Worm (Caenorhabditis elegans) whole organism, L1 larva: ENCODE results near the gene lgg-2.
A peak's percentile ranks its signal among the peaks of the same experiment; 100 is the strongest.

Experiments
- F16B12.6 ChIP-seq: fragments of 150-350 bp; optimal IDR thresholded peaks from 2 replicates; lab custom pipeline; 2014; ENCODE audit warnings: missing biosample characterization, missing genetic modification characterization
- Y116A8C.19 ChIP-seq: sonication (generic microtip); optimal IDR thresholded peaks from 2 replicates; lab custom pipeline; 2016; ENCODE audit warnings: missing compliant biosample characterization, missing genetic modification characterization, borderline replicate concordance
- aha-1 ChIP-seq: fragments of 150-350 bp; optimal IDR thresholded peaks from 2 replicates; lab custom pipeline; 2014; ENCODE audit warnings: missing biosample characterization, missing genetic modification characterization
- ama-1 ChIP-seq: fragments of 150-350 bp; optimal IDR thresholded peaks from 2 replicates; lab custom pipeline; 2014
- blmp-1 ChIP-seq: fragments of 150-350 bp; optimal IDR thresholded peaks from 2 replicates; lab custom pipeline; 2014; ENCODE audit warnings: missing biosample characterization, missing genetic modification characterization
- ceh-8 ChIP-seq: fragments of 200-800 bp; sonication (Bioruptor generic); optimal IDR thresholded peaks from 2 replicates; lab custom pipeline; 2018; ENCODE audit warnings: mild to moderate bottlenecking, missing genetic modification characterization, moderate library complexity, missing compliant biosample characterization
- ces-1 ChIP-seq: fragments of 150-350 bp; optimal IDR thresholded peaks from 2 replicates; lab custom pipeline; 2014; ENCODE audit warnings: missing biosample characterization, missing genetic modification reagents, missing genetic modification characterization
- dpl-1 ChIP-seq, 3 experiments: fragments of 150-350 bp in 2 of 3; sonication (generic microtip) in 1 of 3; optimal IDR thresholded peaks; 2 replicates each; lab custom pipeline; 2014 to 2017; ENCODE audit warnings: missing biosample characterization in 3 of 3, missing genetic modification characterization in 3 of 3, missing genetic modification reagents in 3 of 3
- efl-1 ChIP-seq, 4 experiments: fragments of 150-350 bp; optimal IDR thresholded peaks in 3 of 4; peaks in 1 of 4; 1 replicate in 1 of 4; 2 replicates in 3 of 4; lab custom pipeline; 2014; ENCODE audit warnings: missing biosample characterization in 2 of 4, missing genetic modification characterization in 2 of 4, missing genetic modification reagents in 2 of 4
- efl-3 ChIP-seq: fragments of 200-800 bp; sonication (Bioruptor generic); optimal IDR thresholded peaks from 2 replicates; lab custom pipeline; 2018; ENCODE audit warnings: mild to moderate bottlenecking, missing genetic modification characterization, missing compliant biosample characterization
- elt-2 ChIP-seq: sonication (generic microtip); optimal IDR thresholded peaks from 2 replicates; lab custom pipeline; 2016; ENCODE audit warnings: missing genetic modification characterization, mild to moderate bottlenecking, inconsistent platforms, missing compliant biosample characterization, missing genetic modification reagents
- elt-3 ChIP-seq, 6 experiments: fragments of 150-350 bp in 1 of 6; sonication (generic microtip); optimal IDR thresholded peaks; 2 replicates each; lab custom pipeline; 2017 to 2018; ENCODE audit warnings: missing biosample characterization in 6 of 6, missing genetic modification characterization in 6 of 6, inconsistent platforms in 1 of 6
- ets-5 ChIP-seq: fragments of 200-800 bp; sonication (Bioruptor generic); IDR thresholded peaks from 2 replicates; pipeline ENCODE4 v1.3.6; 2022; ENCODE audit warnings: missing genetic modification characterization, missing compliant biosample characterization
- fkh-10 ChIP-seq: sonication (generic microtip); optimal IDR thresholded peaks from 2 replicates; lab custom pipeline; 2017; ENCODE audit warnings: missing biosample characterization, missing genetic modification reagents, missing genetic modification characterization
- fkh-4 ChIP-seq: sonication (generic microtip); optimal IDR thresholded peaks from 2 replicates; lab custom pipeline; 2016; ENCODE audit warnings: missing compliant biosample characterization, missing genetic modification characterization, borderline replicate concordance
- grh-1 ChIP-seq: fragments of 200-800 bp; sonication (Bioruptor generic); IDR thresholded peaks from 2 replicates; pipeline ENCODE4 v1.3.6; 2022; ENCODE audit warnings: missing genetic modification reagents, missing genetic modification characterization, missing compliant biosample characterization
- hlh-4 ChIP-seq: sonication (generic microtip); optimal IDR thresholded peaks from 2 replicates; lab custom pipeline; 2016; ENCODE audit warnings: mild to moderate bottlenecking, missing genetic modification characterization, missing compliant biosample characterization
- hpl-2 ChIP-seq: fragments of 150-350 bp; optimal IDR thresholded peaks from 2 replicates; lab custom pipeline; 2014; ENCODE audit warnings: missing biosample characterization, missing genetic modification reagents, missing genetic modification characterization
- irx-1 ChIP-seq: sonication (generic microtip); optimal IDR thresholded peaks from 2 replicates; lab custom pipeline; 2016; ENCODE audit warnings: missing genetic modification characterization, missing compliant biosample characterization
- lin-13 ChIP-seq: fragments of 150-350 bp; optimal IDR thresholded peaks from 2 replicates; lab custom pipeline; 2014; ENCODE audit warnings: missing biosample characterization, missing genetic modification reagents, missing genetic modification characterization
- lin-14 ChIP-seq: fragments of 200-800 bp; sonication (Bioruptor generic); optimal IDR thresholded peaks from 2 replicates; lab custom pipeline; 2018; ENCODE audit warnings: mild to moderate bottlenecking, missing genetic modification characterization, moderate library complexity, missing compliant biosample characterization
- lin-15B ChIP-seq: fragments of 150-350 bp; sonication (generic microtip); optimal IDR thresholded peaks from 3 replicates; lab custom pipeline; 2014; ENCODE audit warnings: missing biosample characterization, missing genetic modification characterization
- lin-35 ChIP-seq, 2 experiments: fragments of 150-350 bp; optimal IDR thresholded peaks; 2 replicates each; lab custom pipeline; 2014; ENCODE audit warnings: missing biosample characterization in 2 of 2, missing genetic modification characterization in 2 of 2, missing genetic modification reagents in 2 of 2
- lsy-2 ChIP-seq, 2 experiments: fragments of 150-350 bp; optimal IDR thresholded peaks; 2 replicates each; lab custom pipeline; 2014; ENCODE audit warnings: missing biosample characterization in 2 of 2, missing genetic modification characterization in 2 of 2
- mdl-1 ChIP-seq, 2 experiments: fragments of 150-350 bp; optimal IDR thresholded peaks; 2 replicates each; lab custom pipeline; 2014 to 2017; ENCODE audit warnings: missing biosample characterization in 2 of 2, missing genetic modification characterization in 2 of 2, inconsistent platforms in 1 of 2
- mef-2 ChIP-seq: fragments of 150-350 bp; optimal IDR thresholded peaks from 2 replicates; lab custom pipeline; 2014; ENCODE audit warnings: missing biosample characterization, missing genetic modification characterization
- nhr-11 ChIP-seq: fragments of 150-350 bp; optimal IDR thresholded peaks from 2 replicates; lab custom pipeline; 2014; ENCODE audit warnings: missing biosample characterization, missing genetic modification characterization
- nhr-19 ChIP-seq: fragments of 200-800 bp; sonication (Bioruptor generic); conservative IDR thresholded peaks from 2 replicates; pipeline ENCODE4 v1.3.6; 2022; ENCODE audit warnings: missing genetic modification characterization, missing compliant biosample characterization
- nhr-20 ChIP-seq: sonication (generic microtip); optimal IDR thresholded peaks from 2 replicates; lab custom pipeline; 2016; ENCODE audit warnings: mild to moderate bottlenecking, missing genetic modification characterization, missing compliant biosample characterization
- nhr-237 ChIP-seq: fragments of 150-350 bp; optimal IDR thresholded peaks from 2 replicates; lab custom pipeline; 2014; ENCODE audit warnings: missing biosample characterization, missing genetic modification characterization
- nhr-47 ChIP-seq: sonication (generic microtip); optimal IDR thresholded peaks from 2 replicates; lab custom pipeline; 2016; ENCODE audit warnings: mild to moderate bottlenecking, missing genetic modification characterization, moderate library complexity, missing compliant biosample characterization
- nhr-71 ChIP-seq: sonication (generic microtip); optimal IDR thresholded peaks from 2 replicates; lab custom pipeline; 2016; ENCODE audit warnings: mild to moderate bottlenecking, missing genetic modification characterization, moderate library complexity, missing compliant biosample characterization
- nhr-76 ChIP-seq: sonication (generic microtip); optimal IDR thresholded peaks from 2 replicates; lab custom pipeline; 2017; ENCODE audit warnings: missing biosample characterization, missing genetic modification characterization
- nhr-77 ChIP-seq: fragments of 150-350 bp; optimal IDR thresholded peaks from 2 replicates; lab custom pipeline; 2014; ENCODE audit warnings: missing biosample characterization, missing genetic modification characterization
- nhr-84 ChIP-seq: sonication (generic microtip); optimal IDR thresholded peaks from 2 replicates; lab custom pipeline; 2017; ENCODE audit warnings: missing biosample characterization, missing genetic modification characterization
- nhr-85 ChIP-seq: sonication (generic microtip); peaks from one replicate; lab custom pipeline; 2016; ENCODE audit warnings: missing genetic modification characterization, inconsistent platforms, missing compliant biosample characterization
- pax-3 ChIP-seq: fragments of 200-800 bp; sonication (Bioruptor generic); optimal IDR thresholded peaks from 2 replicates; lab custom pipeline; 2018; ENCODE audit warnings: mild to moderate bottlenecking, missing genetic modification characterization, moderate library complexity, missing compliant biosample characterization
- pqm-1 ChIP-seq: sonication (generic microtip); optimal IDR thresholded peaks from 3 replicates; lab custom pipeline; 2017; ENCODE audit warnings: missing biosample characterization, missing genetic modification characterization
- rnt-1 ChIP-seq: sonication (generic microtip); optimal IDR thresholded peaks from 2 replicates; lab custom pipeline; 2016; ENCODE audit warnings: mild to moderate bottlenecking, missing genetic modification characterization, moderate library complexity, missing compliant biosample characterization
- skn-1 ChIP-seq: fragments of 150-350 bp; optimal IDR thresholded peaks from 2 replicates; lab custom pipeline; 2014; ENCODE audit warnings: missing biosample characterization, missing genetic modification characterization
- snu-23 ChIP-seq: sonication (generic microtip); optimal IDR thresholded peaks from 2 replicates; lab custom pipeline; 2016; ENCODE audit warnings: missing genetic modification characterization, missing compliant biosample characterization
- sptf-1 ChIP-seq: fragments of 150-350 bp; optimal IDR thresholded peaks from 2 replicates; lab custom pipeline; 2014; ENCODE audit warnings: missing biosample characterization, missing genetic modification characterization
- swsn-7 ChIP-seq: sonication (generic microtip); optimal IDR thresholded peaks from 2 replicates; lab custom pipeline; 2016; ENCODE audit warnings: missing genetic modification characterization, missing compliant biosample characterization
- tbx-2 ChIP-seq: sonication (generic microtip); optimal IDR thresholded peaks from 2 replicates; lab custom pipeline; 2016; ENCODE audit warnings: missing genetic modification characterization, missing compliant biosample characterization
- tlp-1 ChIP-seq: fragments of 150-350 bp; optimal IDR thresholded peaks from 2 replicates; lab custom pipeline; 2014; ENCODE audit warnings: missing biosample characterization, missing genetic modification characterization
- unc-130 ChIP-seq: fragments of 150-350 bp; optimal IDR thresholded peaks from 2 replicates; lab custom pipeline; 2017; ENCODE audit warnings: missing biosample characterization, missing genetic modification characterization, inconsistent platforms
- unc-30 ChIP-seq: sonication (generic microtip); optimal IDR thresholded peaks from 2 replicates; lab custom pipeline; 2017; ENCODE audit warnings: missing biosample characterization, missing genetic modification characterization
- unc-62 ChIP-seq: fragments of 150-350 bp; optimal IDR thresholded peaks from 2 replicates; lab custom pipeline; 2014; ENCODE audit warnings: missing biosample characterization, missing genetic modification reagents, missing genetic modification characterization
- xbp-1 ChIP-seq: sonication (generic microtip); optimal IDR thresholded peaks from 2 replicates; lab custom pipeline; 2016; ENCODE audit warnings: missing genetic modification characterization, missing compliant biosample characterization
- ztf-4 ChIP-seq: fragments of 150-350 bp; optimal IDR thresholded peaks from 2 replicates; lab custom pipeline; 2014; ENCODE audit warnings: missing biosample characterization, missing genetic modification characterization

Gene lgg-2

ce11 chrIV:10971636-10972199, 36.0 kb upstream of the lgg-2 start (continued):
- TF ChIP-seq mdl-1 (tag; optimal IDR thresholded peaks at IDR 0.05; lab: Kevin White, UChicago): peak in 1 of 2 experiments; percentile 68
- TF ChIP-seq nhr-85 (tag; lab: Kevin White, UChicago): peak; percentile 98
- TF ChIP-seq rnt-1 (tag; lab: Kevin White, UChicago): no peak
- TF ChIP-seq fkh-10: no peak
- no peak for TF ChIP-seq ama-1 (lab: Kevin White, UChicago)
- TF ChIP-seq fkh-4 (tag; lab: Kevin White, UChicago): no peak
- no peak for TF ChIP-seq nhr-11 (tag; lab: Kevin White, UChicago)
- peak; percentile 80 for TF ChIP-seq grh-1 (GFP tag; lab: Robert Waterston, UW)
- TF ChIP-seq unc-62: no peak
- TF ChIP-seq sptf-1 (tag; lab: Kevin White, UChicago): no peak
- TF ChIP-seq dpl-1 (GFP tag; optimal IDR thresholded peaks at IDR 0.05; lab: Kevin White, UChicago): peak in 1 of 3 experiments; percentile 35
- TF ChIP-seq unc-30: no peak
- TF ChIP-seq skn-1 (tag; lab: Kevin White, UChicago): no peak
- peak; percentile 90 for TF ChIP-seq lin-14
- TF ChIP-seq irx-1: no peak
- TF ChIP-seq nhr-84: no peak
- TF ChIP-seq lin-35 (GFP tag; optimal IDR thresholded peaks at IDR 0.05; lab: Kevin White, UChicago): peak; percentile 12 to 53
- no peak for TF ChIP-seq lin-13 (GFP tag; lab: Kevin White, UChicago)
- TF ChIP-seq nhr-19 (GFP tag; lab: Robert Waterston, UW): peak; percentile 20
- TF ChIP-seq lsy-2 (tag; optimal IDR thresholded peaks at IDR 0.05; lab: Kevin White, UChicago): peak; percentile 27 to 36
- peak; percentile 34 for TF ChIP-seq nhr-47 (tag; lab: Kevin White, UChicago)
- no peak for TF ChIP-seq hlh-4 (tag; lab: Kevin White, UChicago)
- no peak for TF ChIP-seq pqm-1 (tag; lab: Kevin White, UChicago)
- no peak for TF ChIP-seq ceh-8 (GFP tag; lab: Kevin White, UChicago)
- no peak for TF ChIP-seq pax-3 (tag; lab: Kevin White, UChicago)

ce11 chrIV:10970767-10971166, 35.1 kb upstream of the lgg-2 start:
- TF ChIP-seq lin-13 (GFP tag; lab: Kevin White, UChicago) (no peak), nhr-85 (tag; lab: Kevin White, UChicago) (no peak), hpl-2 (no peak), unc-130 (tag; lab: Kevin White, UChicago) (no peak), dpl-1 (GFP tag; optimal IDR thresholded peaks at IDR 0.05; lab: Kevin White, UChicago) (no peak), elt-3 (tag; optimal IDR thresholded peaks at IDR 0.05; lab: Kevin White, UChicago) (no peak), ces-1 (GFP tag; lab: Kevin White, UChicago) (no peak), nhr-76 (tag; lab: Kevin White, UChicago) (no peak), snu-23 (GFP tag; lab: Kevin White, UChicago) (no peak), mef-2 (tag; lab: Kevin White, UChicago) (no peak), sptf-1 (tag; lab: Kevin White, UChicago) (no peak), swsn-7 (tag; lab: Kevin White, UChicago) (no peak), ets-5 (GFP tag; lab: Robert Waterston, UW) (no peak), ztf-4 (tag; lab: Kevin White, UChicago) (no peak), hlh-4 (tag; lab: Kevin White, UChicago) (no peak)

- no peak for TF ChIP-seq ceh-8 (GFP tag; lab: Kevin White, UChicago)
- no peak for TF ChIP-seq nhr-19 (GFP tag; lab: Robert Waterston, UW)
- no peak for TF ChIP-seq nhr-237 (tag; lab: Kevin White, UChicago)
- TF ChIP-seq Y116A8C.19: no peak
- no peak for TF ChIP-seq sptf-1 (tag; lab: Kevin White, UChicago)
- TF ChIP-seq efl-1 (optimal IDR thresholded peaks at IDR 0.05; lab: Kevin White, UChicago): no peak
- TF ChIP-seq efl-1 (GFP tag; optimal IDR thresholded peaks at IDR 0.05 in 1 of 2; lab: Kevin White, UChicago): peak in 1 of 2 experiments; percentile 83
- no peak for TF ChIP-seq tlp-1 (tag; lab: Kevin White, UChicago)
- no peak for TF ChIP-seq tbx-2
- TF ChIP-seq efl-3 (GFP tag; lab: Kevin White, UChicago): no peak
- no peak for TF ChIP-seq hpl-2
- peak; percentile 85 for TF ChIP-seq elt-2
- no peak for TF ChIP-seq F16B12.6
- TF ChIP-seq blmp-1 (tag; lab: Kevin White, UChicago): peak; percentile 8
- TF ChIP-seq lin-15B (tag; lab: Kevin White, UChicago): no peak
- TF ChIP-seq nhr-77 (tag; lab: Kevin White, UChicago): no peak
- no peak for TF ChIP-seq aha-1 (tag; lab: Kevin White, UChicago)
- TF ChIP-seq nhr-71 (tag; lab: Kevin White, UChicago): peak; percentile 0
- TF ChIP-seq nhr-85 (tag; lab: Kevin White, UChicago): no peak
- peak; percentile 5 for TF ChIP-seq nhr-20 (tag; lab: Kevin White, UChicago)
- no peak for TF ChIP-seq xbp-1 (tag; lab: Kevin White, UChicago)
- peak in 1 of 2 experiments; percentile 45 for TF ChIP-seq lin-35 (GFP tag; optimal IDR thresholded peaks at IDR 0.05; lab: Kevin White, UChicago)
Observed at ce11 chrIV:10970333-10970732, 34.6 kb upstream of the lgg-2 start.
